Worm (Caenorhabditis elegans) whole organism, L4 larva: ENCODE results near the gene nyn-1.

ENCODE experiments used
- F37D6.2 ChIP-seq: sonication (generic microtip); optimal IDR thresholded peaks from 2 replicates; lab custom pipeline; 2016; ENCODE audit warnings: mild to moderate bottlenecking, missing genetic modification characterization, missing compliant biosample characterization
- F44E2.7 ChIP-seq: fragments of 200-800 bp; sonication (Bioruptor generic); IDR thresholded peaks from 2 replicates; pipeline ENCODE4 v2.1.2; 2022; ENCODE audit warnings: missing genetic modification characterization, missing compliant biosample characterization
- R02D3.7 ChIP-seq: fragments of 150-350 bp; sonication (generic microtip); optimal IDR thresholded peaks from 3 replicates; lab custom pipeline; 2014; ENCODE audit warnings: missing biosample characterization, missing genetic modification characterization
- T26A8.4 ChIP-seq: fragments of 200-800 bp; sonication (Bioruptor generic); IDR thresholded peaks from 2 replicates; pipeline ENCODE4 v1.3.6; 2022; ENCODE audit warnings: missing genetic modification characterization, missing compliant biosample characterization
- Y105C5A.15 ChIP-seq: fragments of 200-800 bp; sonication (Bioruptor generic); IDR thresholded peaks from 2 replicates; pipeline ENCODE4 v1.3.6; 2022; ENCODE audit warnings: missing genetic modification characterization, missing compliant biosample characterization
- Y48G9A.11 ChIP-seq: fragments of 200-800 bp; sonication (Bioruptor generic); IDR thresholded peaks from 2 replicates; pipeline ENCODE4 v1.3.6; 2022; ENCODE audit warnings: missing genetic modification reagents, missing genetic modification characterization, missing compliant biosample characterization
- aha-1 ChIP-seq: fragments of 150-350 bp; peaks from one replicate; lab custom pipeline; 2014; ENCODE audit warnings: missing biosample characterization, missing genetic modification characterization
- attf-4 ChIP-seq: sonication (generic microtip); optimal IDR thresholded peaks from 3 replicates; lab custom pipeline; 2017; ENCODE audit warnings: missing biosample characterization, missing genetic modification characterization
- ceh-20 ChIP-seq: fragments of 200-800 bp; sonication (Bioruptor generic); IDR thresholded peaks from 2 replicates; pipeline ENCODE4 v1.3.6; 2022; ENCODE audit warnings: missing genetic modification reagents, missing genetic modification characterization, missing compliant biosample characterization
- ceh-62 ChIP-seq: sonication (generic microtip); optimal IDR thresholded peaks from 2 replicates; lab custom pipeline; 2017; ENCODE audit warnings: missing biosample characterization, missing genetic modification characterization
- cey-2 ChIP-seq: sonication (generic microtip); optimal IDR thresholded peaks from 3 replicates; lab custom pipeline; 2017; ENCODE audit warnings: missing genetic modification characterization, mild to moderate bottlenecking, missing compliant biosample characterization, antibody characterized with exemption, borderline replicate concordance; ENCODE audit not compliant: insufficient read depth
- ctbp-1 ChIP-seq: fragments of 200-800 bp; sonication (Bioruptor generic); IDR thresholded peaks from 2 replicates; pipeline ENCODE4 v1.3.6; 2022; ENCODE audit warnings: missing genetic modification reagents, missing genetic modification characterization, missing compliant biosample characterization
- dmd-8 ChIP-seq: fragments of 200-800 bp; sonication (Bioruptor generic); IDR thresholded peaks from 2 replicates; pipeline ENCODE4 v1.3.6; 2022; ENCODE audit warnings: missing genetic modification characterization, missing compliant biosample characterization
- fkh-10 ChIP-seq: fragments of 150-350 bp; optimal IDR thresholded peaks from 2 replicates; lab custom pipeline; 2014; ENCODE audit warnings: missing biosample characterization, missing genetic modification reagents, missing genetic modification characterization
- gei-8 ChIP-seq: fragments of 200-800 bp; sonication (Bioruptor generic); optimal IDR thresholded peaks from 2 replicates; lab custom pipeline; 2018; ENCODE audit warnings: mild to moderate bottlenecking, missing genetic modification characterization, missing compliant biosample characterization
- hlh-30 ChIP-seq: sonication (generic microtip); optimal IDR thresholded peaks from 2 replicates; lab custom pipeline; 2017; ENCODE audit warnings: antibody characterized with exemption, mild to moderate bottlenecking, missing genetic modification characterization, missing compliant biosample characterization; ENCODE audit not compliant: insufficient read depth
- jun-1 ChIP-seq: fragments of 150-350 bp; optimal IDR thresholded peaks from 2 replicates; lab custom pipeline; 2014; ENCODE audit warnings: missing biosample characterization, missing genetic modification reagents, missing genetic modification characterization
- lin-15B ChIP-seq: fragments of 150-350 bp; sonication (generic microtip); optimal IDR thresholded peaks from 3 replicates; lab custom pipeline; 2014; ENCODE audit warnings: missing biosample characterization, missing genetic modification characterization
- lin-38 ChIP-seq: fragments of 200-800 bp; sonication (Bioruptor generic); IDR thresholded peaks from 2 replicates; pipeline ENCODE4 v1.3.6; 2022; ENCODE audit warnings: missing genetic modification reagents, missing genetic modification characterization, missing compliant biosample characterization
- mdl-1 ChIP-seq, 2 experiments: fragments of 150-350 bp in 1 of 2; sonication (generic microtip) in 1 of 2; optimal IDR thresholded peaks; 2 replicates each; lab custom pipeline; 2014 to 2017; ENCODE audit warnings: missing biosample characterization in 2 of 2, missing genetic modification characterization in 2 of 2
- mes-2 ChIP-seq: sonication (generic microtip); optimal IDR thresholded peaks from 2 replicates; lab custom pipeline; 2016; ENCODE audit warnings: missing genotype, mild to moderate bottlenecking, missing genetic modification characterization, missing compliant biosample characterization; ENCODE audit not compliant: poor library complexity, severe bottlenecking
- mxl-2 ChIP-seq: fragments of 200-800 bp; sonication (Bioruptor generic); conservative IDR thresholded peaks from 2 replicates; pipeline ENCODE4 v1.3.6; 2022; ENCODE audit warnings: missing genetic modification reagents, missing genetic modification characterization, missing compliant biosample characterization
- nhr-10 ChIP-seq: fragments of 150-350 bp; optimal IDR thresholded peaks from 2 replicates; lab custom pipeline; 2014; ENCODE audit warnings: missing biosample characterization, missing genetic modification characterization
- nhr-11 ChIP-seq: fragments of 150-350 bp; optimal IDR thresholded peaks from 2 replicates; lab custom pipeline; 2014; ENCODE audit warnings: missing biosample characterization, missing genetic modification characterization
- nhr-28 ChIP-seq: fragments of 150-350 bp; optimal IDR thresholded peaks from 2 replicates; lab custom pipeline; 2014; ENCODE audit warnings: missing biosample characterization, missing genetic modification characterization
- nhr-42 ChIP-seq: fragments of 200-800 bp; sonication (Bioruptor generic); IDR thresholded peaks from 2 replicates; pipeline ENCODE4 v1.3.6; 2022; ENCODE audit warnings: missing genetic modification characterization, missing compliant biosample characterization
- rbr-2 ChIP-seq: sonication (generic microtip); optimal IDR thresholded peaks from 2 replicates; lab custom pipeline; 2016; ENCODE audit warnings: missing genotype, missing genetic modification characterization, missing compliant biosample characterization
- snpc-1.2 ChIP-seq: fragments of 200-800 bp; sonication (Bioruptor generic); IDR thresholded peaks from 2 replicates; pipeline ENCODE4 v1.3.6; 2022; ENCODE audit warnings: missing genetic modification reagents, missing genetic modification characterization, missing compliant biosample characterization
- snpc-4 ChIP-seq: fragments of 150-350 bp; optimal IDR thresholded peaks from 2 replicates; lab custom pipeline; 2014; ENCODE audit warnings: missing biosample characterization, missing genetic modification characterization
- tra-1 ChIP-seq: fragments of 200-800 bp; sonication (Bioruptor generic); IDR thresholded peaks from 2 replicates; pipeline ENCODE4 v1.3.6; 2022; ENCODE audit warnings: missing genetic modification reagents, missing genetic modification characterization, missing compliant biosample characterization
- unc-39 ChIP-seq: sonication (generic microtip); optimal IDR thresholded peaks from 2 replicates; lab custom pipeline; 2017; ENCODE audit warnings: missing biosample characterization, missing genetic modification characterization
- unc-62 ChIP-seq, 3 experiments: fragments of 150-350 bp in 1 of 3; sonication (generic microtip); optimal IDR thresholded peaks in 2 of 3; peaks in 1 of 3; 1 replicate in 1 of 3; 2 replicates in 2 of 3; lab custom pipeline; 2014 to 2017; ENCODE audit warnings: missing biosample characterization in 3 of 3, missing genetic modification characterization in 3 of 3, missing genetic modification reagents in 3 of 3, missing genotype in 1 of 3
- vab-7 ChIP-seq: fragments of 200-800 bp; sonication (Bioruptor generic); IDR thresholded peaks from 2 replicates; pipeline ENCODE4 v1.3.6; 2022; ENCODE audit warnings: missing genetic modification reagents, missing genetic modification characterization, missing compliant biosample characterization
- ztf-11 ChIP-seq: fragments of 150-350 bp; optimal IDR thresholded peaks from 2 replicates; lab custom pipeline; 2014; ENCODE audit warnings: missing biosample characterization, missing genetic modification characterization
- ztf-7 ChIP-seq: fragments of 150-350 bp; optimal IDR thresholded peaks from 2 replicates; lab custom pipeline; 2014; ENCODE audit warnings: missing biosample characterization, missing genetic modification characterization

Gene nyn-1

DNA sequence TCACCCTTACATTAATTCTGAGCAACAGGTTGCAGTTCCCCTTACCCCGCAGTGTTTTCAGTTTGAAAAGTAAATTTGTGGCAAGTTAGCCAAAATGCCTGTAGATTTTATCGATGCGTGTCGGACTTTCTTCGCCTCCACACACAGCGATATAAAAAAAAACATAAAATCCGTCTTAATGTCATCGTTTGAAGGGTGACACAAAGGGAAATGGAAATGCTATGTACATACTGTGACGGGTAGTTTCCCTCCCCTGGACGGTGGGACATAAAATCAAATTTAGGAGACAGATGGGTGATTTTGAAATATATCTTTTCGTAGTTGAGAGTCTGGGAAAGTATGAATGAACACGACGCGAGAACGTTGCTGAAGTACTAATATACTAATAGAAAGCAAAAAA is 5.7 kb upstream of the nyn-1 start:
- TF ChIP-seq Y105C5A.15 (no peak), ctbp-1 (no peak), vab-7 (GFP tag; lab: Robert Waterston, UW) (no peak), F37D6.2 (no peak), hlh-30 (tag; lab: Kevin White, UChicago) (no peak)

DNA sequence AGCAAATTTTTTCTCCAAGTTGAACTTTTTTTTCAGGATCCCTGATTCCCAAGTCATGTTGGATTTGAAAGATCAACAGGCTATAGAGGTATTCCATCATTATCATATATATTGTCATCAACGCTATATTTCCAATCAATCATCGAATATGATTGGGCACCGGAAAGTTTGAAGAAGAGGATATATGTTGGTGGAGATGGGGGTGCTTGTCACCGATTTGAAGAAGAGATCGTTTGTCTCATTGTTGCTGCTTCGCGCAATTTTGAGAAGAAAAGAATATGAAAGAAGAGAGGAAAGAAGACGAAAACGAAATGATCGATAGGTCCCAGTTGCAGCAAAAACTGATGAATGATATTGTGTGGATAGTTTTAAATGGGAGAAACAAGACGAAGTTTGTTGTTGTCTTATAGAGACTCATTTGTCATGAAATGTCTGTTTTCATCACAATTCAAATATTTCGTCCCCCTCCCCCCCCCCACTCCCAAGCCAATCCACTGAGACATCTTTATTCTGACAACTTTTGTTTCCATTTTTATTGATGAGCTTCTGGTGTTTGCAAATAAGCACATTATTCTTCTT is 2.6 kb upstream of the nyn-1 start, which contains the start of gene T23G4.2:
TSS of gene T23G4.2 (minus strand) at position 255 of the 579 bp plus-strand sequence.
- no peak for TF ChIP-seq ztf-11 (tag; lab: Kevin White, UChicago)
- peak in 1 of 2 experiments; percentile 99 for TF ChIP-seq unc-62 (GFP tag; optimal IDR thresholded peaks at IDR 0.05 in 1 of 2; lab: Kevin White, UChicago)
- TF ChIP-seq unc-62 (tag; optimal IDR thresholded peaks at IDR 0.05; lab: Kevin White, UChicago), result no peak
- TF ChIP-seq aha-1, result peak; percentile 28
- TF ChIP-seq ceh-20 (GFP tag; lab: Robert Waterston, UW), result 0 out of 2 replicates have a peak, but pooled peaks have one; percentile 30
- TF ChIP-seq, all 104 proteins: peak for 3

DNA sequence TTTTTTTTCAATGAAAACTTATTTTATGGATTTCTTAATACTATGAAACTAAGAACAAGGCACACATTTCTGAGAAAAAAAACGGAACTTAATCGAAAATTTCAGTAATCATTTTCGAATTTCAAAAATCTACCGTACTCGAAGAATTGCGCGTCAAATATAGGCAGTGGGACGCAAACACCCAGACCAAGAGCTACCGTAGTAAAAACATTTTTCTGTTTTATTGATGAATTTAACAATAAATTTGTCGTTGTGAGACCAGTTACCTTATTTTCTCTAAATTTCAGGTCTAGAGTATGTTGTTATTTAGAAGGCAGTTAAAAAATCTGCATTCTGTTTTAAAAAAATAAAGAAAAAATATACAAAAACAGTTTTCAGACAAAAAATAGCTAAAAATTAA is 816 bp upstream of the nyn-1 start:
- TF ChIP-seq snpc-1.2 (GFP tag; lab: Robert Waterston, UW), result peak; percentile 78
- no peak for TF ChIP-seq F44E2.7
- TF ChIP-seq Y48G9A.11, result peak; percentile 70

DNA sequence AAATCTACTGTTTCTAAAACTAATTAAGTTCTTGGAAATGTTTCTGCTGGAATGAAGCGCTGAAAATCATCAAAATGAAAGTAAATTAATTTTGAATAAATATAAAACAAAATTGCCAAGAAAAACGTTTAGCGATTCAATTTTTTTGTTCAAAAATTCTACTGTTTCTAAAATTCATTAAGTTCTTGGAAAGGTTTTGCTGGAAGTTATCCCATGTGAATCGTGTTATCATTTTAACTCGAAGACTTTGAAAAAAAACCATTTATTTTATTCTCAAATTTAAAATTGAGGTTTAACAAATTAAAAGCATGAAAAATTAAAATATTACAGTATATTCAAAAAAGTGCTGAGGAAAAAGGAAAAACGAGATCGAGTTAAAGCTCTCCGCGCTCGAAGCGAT is 2.0 kb downstream of the nyn-1 start:
- TF ChIP-seq gei-8 (GFP tag; lab: Kevin White, UChicago) (no peak), snpc-1.2 (GFP tag; lab: Robert Waterston, UW) (peak; percentile 18; the same call in 1 of the 2 replicates)

DNA sequence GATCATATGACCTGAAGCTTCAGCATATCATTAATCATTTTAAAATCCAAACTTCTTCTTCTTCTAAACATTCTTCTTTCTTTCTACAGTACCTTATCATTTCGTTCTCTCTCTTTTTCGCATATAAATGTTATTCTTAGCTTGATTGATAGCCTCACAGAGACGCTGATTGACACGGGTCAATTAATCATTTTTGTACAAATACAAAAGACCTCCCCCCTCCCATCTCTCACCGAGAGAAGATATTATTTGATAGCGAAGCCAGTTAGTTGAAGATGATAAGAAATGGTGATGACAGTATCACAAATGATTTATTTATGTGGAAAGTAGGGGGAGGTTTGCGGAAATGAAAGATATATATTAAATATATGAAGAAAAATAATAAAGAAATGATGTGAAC is 4.1 kb downstream of the nyn-1 start:
- TF ChIP-seq rbr-2 (tag; lab: Kevin White, UChicago) (no peak), snpc-4 (tag; lab: Kevin White, UChicago) (no peak), ceh-20 (GFP tag; lab: Robert Waterston, UW) (peak; percentile 94), cey-2 (tag; lab: Kevin White, UChicago) (peak; percentile 95), unc-62 (GFP tag; optimal IDR thresholded peaks at IDR 0.05 in 1 of 2; lab: Kevin White, UChicago) (peak in 1 of 2 experiments; percentile 97), unc-62 (tag; optimal IDR thresholded peaks at IDR 0.05; lab: Kevin White, UChicago) (no peak), lin-38 (GFP tag; lab: Robert Waterston, UW) (no peak), hlh-30 (tag; lab: Kevin White, UChicago) (peak; percentile 62), tra-1 (GFP tag; lab: Robert Waterston, UW) (peak; percentile 86; the same call in 1 of the 2 replicates), nhr-28 (tag; lab: Kevin White, UChicago) (peak; percentile 81), mdl-1 (tag; optimal IDR thresholded peaks at IDR 0.05; lab: Kevin White, UChicago) (peak in 1 of 2 experiments; percentile 45)

DNA sequence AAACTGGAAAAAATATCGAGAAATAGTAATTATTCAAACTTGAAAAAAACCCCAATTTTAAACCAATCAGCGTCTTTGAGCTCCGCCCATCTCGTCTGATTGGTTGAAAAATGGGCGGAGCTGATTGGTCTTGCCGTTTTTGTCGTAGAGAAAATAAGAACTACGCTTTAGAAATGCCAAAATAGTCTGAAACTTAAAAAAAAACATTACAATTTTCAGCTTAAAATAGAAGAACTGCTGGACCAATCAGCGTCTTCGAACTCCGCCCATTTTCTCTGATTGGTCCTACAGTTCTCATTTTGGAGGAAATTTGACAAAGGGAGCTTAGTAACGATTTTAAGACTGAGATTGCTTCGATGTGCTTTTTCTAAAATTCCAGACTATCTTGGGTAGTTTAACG is 7.3 kb downstream of the nyn-1 start:
- no peak for TF ChIP-seq nhr-42 (GFP tag; lab: Robert Waterston, UW)
- no peak for TF ChIP-seq attf-4 (tag; lab: Kevin White, UChicago)
- no peak for TF ChIP-seq ceh-62 (tag; lab: Kevin White, UChicago)
- no peak for TF ChIP-seq R02D3.7 (tag; lab: Kevin White, UChicago)
- TF ChIP-seq nhr-11, result no peak
- TF ChIP-seq T26A8.4 (GFP tag; lab: Robert Waterston, UW), result no peak
- TF ChIP-seq fkh-10 (GFP tag; lab: Kevin White, UChicago), result no peak
- no peak for TF ChIP-seq nhr-10 (tag; lab: Kevin White, UChicago)
- TF ChIP-seq mxl-2, result no peak
- no peak for TF ChIP-seq dmd-8 (GFP tag; lab: Robert Waterston, UW)
- TF ChIP-seq F44E2.7, result no peak
- TF ChIP-seq unc-39 (tag; lab: Kevin White, UChicago), result no peak
- no peak for TF ChIP-seq lin-15B
- TF ChIP-seq ztf-7 (tag; lab: Kevin White, UChicago), result no peak
- TF ChIP-seq mes-2 (tag; lab: Kevin White, UChicago), result no peak
- no peak for TF ChIP-seq jun-1
